Worm (Caenorhabditis elegans): Measurements from ENCODE around the gene gldi-2.

ce11 chrII:6823233-6823632, 40.0 kb downstream of the gldi-2 start:
- no peak for TF ChIP-seq nhr-76 (tag; optimal IDR thresholded peaks at IDR 0.05)
- peak; percentile 98 for TF ChIP-seq unc-62 (GFP tag; optimal IDR thresholded peaks at IDR 0.05)
- no peak for TF ChIP-seq ama-1 (optimal IDR thresholded peaks at IDR 0.05)
- no peak for TF ChIP-seq fkh-2 (tag; optimal IDR thresholded peaks at IDR 0.05)
- TF ChIP-seq nhr-237 (tag; optimal IDR thresholded peaks at IDR 0.05), result no peak
- TF ChIP-seq fos-1 (tag; optimal IDR thresholded peaks at IDR 0.05), result no peak
- no peak for TF ChIP-seq ZK546.5 (tag; optimal IDR thresholded peaks at IDR 0.05)

Measured in whole organism, L3 larva.